Fruit fly (Drosophila melanogaster): ENCODE data around the gene bin.

dm6 chr3L:6971298-6971697 is 19.1 kb upstream of the bin start:
- TF ChIP-seq CG8478 (optimal IDR thresholded peaks at IDR 0.05) (no peak), CTCF (optimal IDR thresholded peaks at IDR 0.05) (no peak)

Data from S2 (cell line).